Worm (Caenorhabditis elegans): ENCODE measurements around the gene R02E4.2.

ce11 chrX:4103071-4103470 is 4.2 kb upstream of the R02E4.2 start:
- TF ChIP-seq fkh-10 (GFP tag; optimal IDR thresholded peaks at IDR 0.05) (no peak), elt-2 (tag; optimal IDR thresholded peaks at IDR 0.05) (no peak), ama-1 (optimal IDR thresholded peaks at IDR 0.05) (no peak), ref-2 (tag; optimal IDR thresholded peaks at IDR 0.05) (no peak), unc-86 (tag; optimal IDR thresholded peaks at IDR 0.05) (no peak), ceh-2 (tag; optimal IDR thresholded peaks at IDR 0.05) (no peak), ceh-45 (GFP tag; IDR thresholded peaks at IDR 0.05) (no peak), fkh-6 (tag; optimal IDR thresholded peaks at IDR 0.05) (no peak), pax-1 (tag; optimal IDR thresholded peaks at IDR 0.05) (no peak), ceh-30 (tag; optimal IDR thresholded peaks at IDR 0.05) (no peak)
